Worm (Caenorhabditis elegans): ENCODE measurements around the gene bcc-1.

The bcc-1 gene

DNA sequence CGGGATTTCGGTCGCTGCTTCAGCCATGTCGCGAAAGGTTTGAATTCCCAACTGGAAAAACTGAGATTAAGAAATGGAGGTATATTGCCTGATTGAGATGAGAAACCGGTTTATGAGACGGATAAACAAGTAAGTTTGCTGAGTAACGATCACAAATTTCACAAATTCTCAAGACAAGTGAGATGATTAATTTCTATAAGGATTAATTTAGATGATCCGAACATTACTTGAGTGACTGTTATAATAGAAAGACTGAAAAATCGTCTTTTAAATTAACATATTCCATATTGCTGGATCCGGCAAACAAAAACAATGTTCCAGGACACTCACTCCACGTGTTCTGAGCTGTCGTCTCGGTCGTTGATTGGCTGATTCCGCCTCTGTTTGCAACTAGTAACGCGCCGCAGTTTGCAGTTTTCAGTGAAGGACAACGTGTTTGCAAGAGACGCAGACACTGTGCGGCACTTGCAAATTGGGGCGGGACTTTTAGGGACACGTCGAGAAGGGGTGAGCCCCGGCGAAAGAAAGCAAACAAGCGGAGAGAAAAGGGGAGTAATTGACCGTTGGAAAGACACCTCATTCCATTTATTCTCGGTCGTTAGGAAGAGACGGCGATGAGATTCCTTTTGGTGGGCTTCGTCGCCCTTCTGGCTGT, 26.6 kb upstream of the bcc-1 start, which contains the start of the genes imp-2 and enpl-1 (continued):
- peak; percentile 64 for TF ChIP-seq pqm-1 (tag; optimal IDR thresholded peaks at IDR 0.05)
- peak; percentile 21 for TF ChIP-seq ama-1 (optimal IDR thresholded peaks at IDR 0.05)
- TF ChIP-seq Y75B8A.6 (GFP tag; IDR thresholded peaks at IDR 0.05) = no peak
- TF ChIP-seq pha-4 (GFP tag; IDR thresholded peaks at IDR 0.05) = peak; percentile 89
- peak; percentile 33 for TF ChIP-seq pha-4 (tag; optimal IDR thresholded peaks at IDR 0.05)
- TF ChIP-seq nhr-77 (tag; optimal IDR thresholded peaks at IDR 0.05) = peak; percentile 77
- peak; percentile 100 for TF ChIP-seq mxl-3 (GFP tag; optimal IDR thresholded peaks at IDR 0.05)
- TF ChIP-seq hmg-1.1 (GFP tag; IDR thresholded peaks at IDR 0.05) = peak; percentile 91
- TF ChIP-seq lin-29 (GFP tag; IDR thresholded peaks at IDR 0.05) = peak; percentile 52; the same call in 1 of the 2 replicates
- TF ChIP-seq sdz-12 (GFP tag; optimal IDR thresholded peaks at IDR 0.05) = no peak
- TF ChIP-seq daf-8 (GFP tag; IDR thresholded peaks at IDR 0.05) = no peak
- TF ChIP-seq F26F4.8 (GFP tag; conservative IDR thresholded peaks at IDR 0.05) = no peak
- no peak for TF ChIP-seq tag-97 (GFP tag; IDR thresholded peaks at IDR 0.05)
- peak; percentile 83 for TF ChIP-seq nhr-11 (tag; optimal IDR thresholded peaks at IDR 0.05)
- TF ChIP-seq mxl-2 (GFP tag; conservative IDR thresholded peaks at IDR 0.05) = no peak
- TF ChIP-seq lin-39 (tag; optimal IDR thresholded peaks at IDR 0.05) = no peak
- TF ChIP-seq hif-1 (tag; optimal IDR thresholded peaks at IDR 0.05) = peak; percentile 18 to 69
- no peak for TF ChIP-seq fos-1 (tag; optimal IDR thresholded peaks at IDR 0.05)
- TF ChIP-seq mdt-29 (GFP tag; IDR thresholded peaks at IDR 0.05) = peak; percentile 60; the same call in 1 of the 2 replicates
- TF ChIP-seq lin-1 (GFP tag; IDR thresholded peaks at IDR 0.05) = peak; percentile 70; the same call in 1 of the 2 replicates
- no peak for TF ChIP-seq F49E8.2 (tag; optimal IDR thresholded peaks at IDR 0.05; ENCODE audit: borderline replicate concordance)
- TF ChIP-seq tra-1 (GFP tag; IDR thresholded peaks at IDR 0.05) = peak; percentile 49; the same call in 1 of the 2 replicates
- TF ChIP-seq unc-130 (GFP tag; optimal IDR thresholded peaks at IDR 0.05) = peak; percentile 68
- peak; percentile 96 for TF ChIP-seq mep-1 (tag; optimal IDR thresholded peaks at IDR 0.05)
- TF ChIP-seq Y5F2A.4 (GFP tag; optimal IDR thresholded peaks at IDR 0.05) = no peak
- peak; percentile 17; the same call in 1 of the 2 replicates for TF ChIP-seq lim-7 (GFP tag; IDR thresholded peaks at IDR 0.05)
- TF ChIP-seq ceh-82 (tag; optimal IDR thresholded peaks at IDR 0.05) = no peak
- TF ChIP-seq ces-1 (GFP tag; optimal IDR thresholded peaks at IDR 0.05) = no peak
- TF ChIP-seq set-16 (GFP tag; IDR thresholded peaks at IDR 0.05) = peak; percentile 67
- TF ChIP-seq jun-1 (tag; optimal IDR thresholded peaks at IDR 0.05) = peak; percentile 71
- TF ChIP-seq nhr-102 (tag; optimal IDR thresholded peaks at IDR 0.05) = peak; percentile 82
- TF ChIP-seq Y48G9A.11 (GFP tag; IDR thresholded peaks at IDR 0.05) = no peak
- TF ChIP-seq ZK546.5 (tag; optimal IDR thresholded peaks at IDR 0.05) = peak in 1 of 2 experiments; percentile 44
- peak; percentile 71 to 98 for TF ChIP-seq mdl-1 (tag; optimal IDR thresholded peaks at IDR 0.05)
- TF ChIP-seq T20F7.1 (GFP tag; optimal IDR thresholded peaks at IDR 0.05) = peak; percentile 85
- peak; percentile 92 for TF ChIP-seq hlh-30 (tag; optimal IDR thresholded peaks at IDR 0.05; ENCODE audit: insufficient read depth)
- 0 out of 2 replicates have a peak, but pooled peaks have one; percentile 13 for TF ChIP-seq zfp-3 (GFP tag; conservative IDR thresholded peaks at IDR 0.05)
- peak; percentile 83 for TF ChIP-seq lin-13 (GFP tag; optimal IDR thresholded peaks at IDR 0.05)
- peak; percentile 85 to 96 for TF ChIP-seq lsy-2 (tag; optimal IDR thresholded peaks at IDR 0.05)
- peak; percentile 67 for TF ChIP-seq vab-7 (GFP tag; IDR thresholded peaks at IDR 0.05)
- TF ChIP-seq ceh-62 (tag; optimal IDR thresholded peaks at IDR 0.05) = no peak
- peak; percentile 65 for TF ChIP-seq nhr-25 (tag; optimal IDR thresholded peaks at IDR 0.05; ENCODE audit: borderline replicate concordance, insufficient read depth)
- no peak for TF ChIP-seq nhr-76 (tag; optimal IDR thresholded peaks at IDR 0.05)
- TF ChIP-seq lin-15B (tag; optimal IDR thresholded peaks at IDR 0.05) = no peak
- TF ChIP-seq unc-39 (tag; optimal IDR thresholded peaks at IDR 0.05) = no peak
- peak; percentile 53 for TF ChIP-seq duxl-1 (tag; optimal IDR thresholded peaks at IDR 0.05; ENCODE audit: poor library complexity)
- TF ChIP-seq T26A8.4 (GFP tag; IDR thresholded peaks at IDR 0.05) = peak; percentile 89
- TF ChIP-seq fkh-10 (GFP tag; optimal IDR thresholded peaks at IDR 0.05) = peak; percentile 85
- peak; percentile 78 for TF ChIP-seq dpl-1 (GFP tag; optimal IDR thresholded peaks at IDR 0.05)
- no peak for TF ChIP-seq ztf-7 (tag; optimal IDR thresholded peaks at IDR 0.05)
